Worm (Caenorhabditis elegans) whole organism, late embryonic: ENCODE results near the gene chil-15.

Source experiments
- C08G9.2 ChIP-seq: sonication (generic microtip); optimal IDR thresholded peaks from 2 replicates; lab custom pipeline; 2016; ENCODE audit warnings: mild to moderate bottlenecking, missing genetic modification characterization, moderate library complexity, missing compliant biosample characterization
- K02D7.2 ChIP-seq: sonication (generic microtip); optimal IDR thresholded peaks from 2 replicates; lab custom pipeline; 2017; ENCODE audit warnings: mild to moderate bottlenecking, missing genetic modification characterization, missing compliant biosample characterization
- ceh-30 ChIP-seq: fragments of 150-350 bp; optimal IDR thresholded peaks from 2 replicates; lab custom pipeline; 2014; ENCODE audit warnings: missing biosample characterization, missing genetic modification characterization
- ceh-31 ChIP-seq: sonication (generic microtip); optimal IDR thresholded peaks from 2 replicates; lab custom pipeline; 2016; ENCODE audit warnings: missing genetic modification characterization, missing compliant biosample characterization
- ceh-45 ChIP-seq: fragments of 200-800 bp; sonication (Bioruptor generic); IDR thresholded peaks from 2 replicates; pipeline ENCODE4 v1.3.6; 2022; ENCODE audit warnings: missing genetic modification reagents, missing genetic modification characterization, missing compliant biosample characterization
- dmd-4 ChIP-seq: sonication (generic microtip); optimal IDR thresholded peaks from 2 replicates; lab custom pipeline; 2016; ENCODE audit warnings: borderline replicate concordance, missing genetic modification characterization, missing compliant biosample characterization
- dve-1 ChIP-seq: sonication (generic microtip); optimal IDR thresholded peaks from 2 replicates; lab custom pipeline; 2017; ENCODE audit warnings: antibody characterized with exemption, mild to moderate bottlenecking, missing genetic modification characterization, missing compliant biosample characterization
- fkh-10 ChIP-seq: fragments of 150-350 bp; optimal IDR thresholded peaks from 2 replicates; lab custom pipeline; 2014; ENCODE audit warnings: missing biosample characterization, missing genetic modification reagents, missing genetic modification characterization
- hlh-15 ChIP-seq: sonication (generic microtip); optimal IDR thresholded peaks from 2 replicates; lab custom pipeline; 2016; ENCODE audit warnings: missing genetic modification characterization, missing compliant biosample characterization
- hlh-30 ChIP-seq: sonication (generic microtip); optimal IDR thresholded peaks from 2 replicates; lab custom pipeline; 2017; ENCODE audit warnings: antibody characterized with exemption, missing genetic modification characterization, missing compliant biosample characterization; ENCODE audit not compliant: insufficient read depth
- lim-6 ChIP-seq: sonication (generic microtip); optimal IDR thresholded peaks from 2 replicates; lab custom pipeline; 2016; ENCODE audit warnings: missing genetic modification characterization, missing compliant biosample characterization
- nfya-1 ChIP-seq: sonication (generic microtip); optimal IDR thresholded peaks from 2 replicates; lab custom pipeline; 2017; ENCODE audit warnings: missing genetic modification characterization, mild to moderate bottlenecking, missing compliant biosample characterization, antibody characterized with exemption, moderate library complexity
- pqm-1 ChIP-seq: sonication (generic microtip); optimal IDR thresholded peaks from 2 replicates; lab custom pipeline; 2016; ENCODE audit warnings: missing genetic modification characterization, missing compliant biosample characterization
- unc-55 ChIP-seq: sonication (generic microtip); optimal IDR thresholded peaks from 2 replicates; lab custom pipeline; 2017; ENCODE audit warnings: missing biosample characterization, missing genetic modification reagents, missing genetic modification characterization

DNA sequence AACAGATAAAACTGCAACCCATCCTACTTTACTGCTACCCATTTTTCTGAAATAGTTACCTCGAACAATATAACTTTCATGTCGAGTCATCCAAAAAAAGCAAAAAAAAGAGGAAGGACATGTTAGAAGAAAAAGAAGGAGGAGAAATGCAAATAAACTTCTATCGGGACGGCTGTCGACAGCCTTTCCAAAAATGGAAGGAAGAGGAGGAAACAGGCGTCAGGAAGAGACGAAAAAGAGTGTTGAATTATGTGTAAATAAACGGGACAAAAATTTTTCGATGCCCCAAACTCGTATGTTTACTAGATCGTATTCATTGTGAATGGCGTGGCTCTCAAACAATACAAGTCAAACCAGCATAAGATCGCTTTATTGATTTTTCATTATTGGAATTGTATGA is 15.8 kb downstream of the chil-15 start, which contains the start of gene M176.5:
- TF ChIP-seq dve-1 (tag; lab: Kevin White, UChicago) (no peak), dmd-4 (tag; lab: Kevin White, UChicago) (no peak), hlh-15 (tag; lab: Kevin White, UChicago) (no peak), lim-6 (tag; lab: Kevin White, UChicago) (no peak), C08G9.2 (tag; lab: Kevin White, UChicago) (no peak), fkh-10 (GFP tag; lab: Kevin White, UChicago) (no peak), ceh-45 (GFP tag; lab: Robert Waterston, UW) (no peak), pqm-1 (no peak), ceh-30 (tag; lab: Kevin White, UChicago) (no peak), ceh-31 (tag; lab: Kevin White, UChicago) (no peak), unc-55 (no peak), nfya-1 (tag; lab: Kevin White, UChicago) (no peak), K02D7.2 (tag; lab: Kevin White, UChicago) (no peak), hlh-30 (tag; lab: Kevin White, UChicago) (no peak)
